Fruit fly (Drosophila melanogaster) whole organism, pupa: Measurements from ENCODE around the gene CG33777.
A peak's percentile ranks its signal among the peaks of the same experiment; 100 is the strongest.

Experiments used
- CG10348 ChIP-seq: fragments of 200-800 bp; sonication (Bioruptor generic); IDR thresholded peaks from 2 replicates; pipeline ENCODE4 v1.3.6; 2022; ENCODE audit warnings: missing biosample characterization, missing genetic modification characterization
- CG12605 ChIP-seq: fragments of 200-800 bp; sonication (Bioruptor generic); IDR thresholded peaks from 2 replicates; pipeline ENCODE4 v1.3.6; 2022; ENCODE audit warnings: missing biosample characterization, missing genetic modification characterization
- CG13204 ChIP-seq: fragments of 200-800 bp; sonication (Bioruptor generic); optimal IDR thresholded peaks from 2 replicates; lab custom pipeline; 2018; ENCODE audit warnings: missing biosample characterization, mild to moderate bottlenecking, missing genetic modification characterization, moderate library complexity
- CG14655 ChIP-seq: fragments of 200-800 bp; sonication (Bioruptor generic); optimal IDR thresholded peaks from 3 replicates; lab custom pipeline; 2017; ENCODE audit warnings: mild to moderate bottlenecking, missing biosample characterization, missing genetic modification reagents, missing genetic modification characterization
- CG15710 ChIP-seq: fragments of 200-800 bp; sonication (Bioruptor generic); optimal IDR thresholded peaks from 2 replicates; lab custom pipeline; 2018; ENCODE audit warnings: missing biosample characterization, mild to moderate bottlenecking, missing genetic modification characterization, moderate library complexity
- CG17806 ChIP-seq: fragments of 200-800 bp; sonication (Bioruptor generic); optimal IDR thresholded peaks from 2 replicates; lab custom pipeline; 2018; ENCODE audit warnings: missing biosample characterization, mild to moderate bottlenecking, missing genetic modification characterization, moderate library complexity
- CG32121 ChIP-seq: fragments of 200-800 bp; sonication (Bioruptor generic); IDR thresholded peaks from 2 replicates; pipeline ENCODE4 v1.3.6; 2022; ENCODE audit warnings: missing biosample characterization, missing genetic modification characterization
- CG34367 ChIP-seq: fragments of 200-800 bp; sonication (Bioruptor generic); optimal IDR thresholded peaks from 2 replicates; lab custom pipeline; 2018; ENCODE audit warnings: missing biosample characterization, mild to moderate bottlenecking, missing genetic modification characterization
- CG4496 ChIP-seq: fragments of 200-800 bp; sonication (Bioruptor generic); IDR thresholded peaks from 3 replicates; pipeline ENCODE4 v1.3.6; 2022; ENCODE audit warnings: missing biosample characterization, missing genetic modification characterization
- CG8159 ChIP-seq: fragments of 200-800 bp; sonication (Bioruptor generic); optimal IDR thresholded peaks from 3 replicates; lab custom pipeline; 2018; ENCODE audit warnings: missing biosample characterization, mild to moderate bottlenecking, missing genetic modification characterization, moderate library complexity
- CG8301 ChIP-seq: fragments of 200-800 bp; sonication (Bioruptor generic); optimal IDR thresholded peaks from 2 replicates; lab custom pipeline; 2018; ENCODE audit warnings: missing biosample characterization, mild to moderate bottlenecking, missing genetic modification characterization
- CG9948 ChIP-seq: fragments of 200-800 bp; sonication (Bioruptor generic); optimal IDR thresholded peaks from 2 replicates; lab custom pipeline; 2018; ENCODE audit warnings: missing biosample characterization, mild to moderate bottlenecking, missing genetic modification characterization, moderate library complexity
- D1 ChIP-seq: fragments of 200-800 bp; sonication (Bioruptor generic); optimal IDR thresholded peaks from 2 replicates; lab custom pipeline; 2018; ENCODE audit warnings: missing biosample characterization, mild to moderate bottlenecking, missing genetic modification characterization, moderate library complexity
- EcR ChIP-seq: fragments of 200-800 bp; sonication (Bioruptor generic); optimal IDR thresholded peaks from 3 replicates; lab custom pipeline; 2019; ENCODE audit warnings: missing biosample characterization, missing genetic modification characterization, mild to moderate bottlenecking, moderate library complexity, missing genetic modification reagents
- Ets98B ChIP-seq: fragments of 200-800 bp; sonication (Bioruptor generic); IDR thresholded peaks from 2 replicates; pipeline ENCODE4 v1.3.6; 2022; ENCODE audit warnings: missing biosample characterization, missing genetic modification characterization
- Pif1A ChIP-seq: fragments of 200-800 bp; sonication (Bioruptor generic); optimal IDR thresholded peaks from 3 replicates; lab custom pipeline; 2016; ENCODE audit warnings: missing biosample characterization, missing genetic modification characterization
- Pif1B ChIP-seq: fragments of 200-800 bp; sonication (Bioruptor generic); optimal IDR thresholded peaks from 3 replicates; lab custom pipeline; 2016; ENCODE audit warnings: missing biosample characterization, missing genetic modification characterization
- Snoo ChIP-seq: fragments of 200-800 bp; sonication (Bioruptor generic); optimal IDR thresholded peaks from 3 replicates; lab custom pipeline; 2017; ENCODE audit warnings: missing biosample characterization, mild to moderate bottlenecking, missing genetic modification characterization, inconsistent platforms
- fd96Ca ChIP-seq: fragments of 200-800 bp; sonication (Bioruptor generic); IDR thresholded peaks from 3 replicates; pipeline ENCODE4 v1.3.6; 2022; ENCODE audit warnings: missing biosample characterization, missing genetic modification characterization
- gl ChIP-seq: fragments of 200-800 bp; sonication (Bioruptor generic); optimal IDR thresholded peaks from 2 replicates; lab custom pipeline; 2018; ENCODE audit warnings: missing biosample characterization, mild to moderate bottlenecking, missing genetic modification characterization
- rn ChIP-seq: fragments of 200-800 bp; sonication (Bioruptor generic); IDR thresholded peaks from 2 replicates; pipeline ENCODE4 v1.3.6; 2022; ENCODE audit warnings: missing biosample characterization, missing genetic modification characterization

Gene CG33777

DNA sequence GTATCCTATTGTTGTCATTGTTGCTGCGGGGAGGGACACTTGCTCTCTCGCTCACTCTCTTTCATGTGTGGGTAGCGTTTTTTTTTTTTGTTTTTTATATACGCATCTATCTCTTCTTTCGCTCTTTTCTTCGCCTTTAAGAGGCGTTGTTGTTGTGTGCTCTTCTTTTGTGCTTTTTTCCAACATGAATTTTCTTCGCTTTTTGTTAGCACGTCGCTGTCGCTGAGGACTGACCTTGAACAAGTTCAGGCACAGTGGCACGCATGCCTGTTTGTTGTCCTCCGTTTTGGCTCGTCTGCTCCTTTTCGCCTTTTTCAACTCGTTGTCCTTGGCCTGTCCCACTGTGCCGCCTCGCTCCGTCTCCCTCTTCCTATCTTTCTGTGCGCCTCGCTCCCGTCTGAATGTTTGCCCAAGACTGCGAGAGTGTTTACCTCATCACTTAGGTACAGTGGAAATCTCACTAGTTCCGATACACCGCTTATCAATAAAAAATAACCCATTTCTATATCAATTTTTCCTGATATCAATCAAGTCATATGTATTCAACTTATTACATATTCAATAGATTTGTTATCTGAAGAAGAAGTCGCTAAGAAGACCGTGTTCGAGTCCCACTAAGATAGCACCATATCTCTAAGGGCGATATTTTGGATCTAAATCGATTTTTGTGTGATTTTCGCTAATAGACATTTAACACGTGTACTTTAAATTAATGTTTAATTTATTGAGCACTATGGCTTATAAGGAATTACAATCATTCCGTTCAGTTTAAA is 11.8 kb downstream of the CG33777 start:
- peak; percentile 79 for TF ChIP-seq fd96Ca (GFP tag; lab: Robert Waterston, UW)
- TF ChIP-seq Ets98B (GFP tag; lab: Robert Waterston, UW): peak; percentile 78
- peak; percentile 90 for TF ChIP-seq CG8159 (tag; lab: Kevin White, UChicago)
- peak; percentile 99 for TF ChIP-seq EcR (GFP tag; lab: Kevin White, UChicago)
- TF ChIP-seq CG34367 (tag; lab: Kevin White, UChicago): peak; percentile 94
- TF ChIP-seq Pif1A (GFP tag; lab: Kevin White, UChicago): peak; percentile 86
- peak; percentile 89 for TF ChIP-seq CG4496 (GFP tag; lab: Robert Waterston, UW)
- TF ChIP-seq Snoo: peak; percentile 45
- peak; percentile 86 for TF ChIP-seq Pif1B (GFP tag; lab: Kevin White, UChicago)
- TF ChIP-seq CG13204 (GFP tag; lab: Kevin White, UChicago): peak; percentile 98
- peak; percentile 85 for TF ChIP-seq CG14655 (GFP tag; lab: Kevin White, UChicago)
- TF ChIP-seq CG15710 (tag; lab: Kevin White, UChicago): peak; percentile 83
- peak; percentile 87 for TF ChIP-seq D1
- TF ChIP-seq CG12605 (GFP tag; lab: Robert Waterston, UW): peak; percentile 97
- TF ChIP-seq rn (GFP tag; lab: Robert Waterston, UW): peak; percentile 79
- TF ChIP-seq CG8301 (tag; lab: Kevin White, UChicago): peak; percentile 67
- peak; percentile 99 for TF ChIP-seq gl (tag; lab: Kevin White, UChicago)
- peak; percentile 68; the same call in 1 of the 2 replicates for TF ChIP-seq CG32121 (GFP tag; lab: Robert Waterston, UW)
- TF ChIP-seq CG10348 (GFP tag; lab: Robert Waterston, UW): no peak
- peak; percentile 84 for TF ChIP-seq CG9948
- TF ChIP-seq CG17806 (tag; lab: Kevin White, UChicago): peak; percentile 91

DNA sequence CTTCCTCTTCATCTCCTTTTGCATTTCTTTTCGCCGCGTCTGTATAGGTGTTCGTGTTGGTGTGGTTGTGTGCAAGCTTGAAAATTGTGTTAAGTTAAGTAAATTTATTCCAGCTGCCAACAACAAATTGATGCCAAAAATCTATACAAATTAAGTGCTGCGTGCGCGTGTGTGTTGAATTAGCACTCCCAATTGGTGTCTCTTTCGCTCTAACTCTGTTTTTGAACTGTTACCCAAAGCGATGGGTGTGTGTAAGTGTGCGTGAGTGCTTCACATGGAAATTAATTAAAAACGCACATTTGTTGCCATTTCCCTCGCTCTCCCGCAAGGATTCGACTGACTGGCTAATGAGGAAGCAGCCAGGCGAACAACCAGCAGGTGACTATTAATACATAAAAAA is 12.5 kb downstream of the CG33777 start:
- TF ChIP-seq CG13204 (GFP tag; lab: Kevin White, UChicago): no peak
- no peak for TF ChIP-seq CG15710 (tag; lab: Kevin White, UChicago)
- TF ChIP-seq EcR (GFP tag; lab: Kevin White, UChicago): no peak
- no peak for TF ChIP-seq CG8301 (tag; lab: Kevin White, UChicago)
- TF ChIP-seq CG32121 (GFP tag; lab: Robert Waterston, UW): no peak
- no peak for TF ChIP-seq gl (tag; lab: Kevin White, UChicago)
- no peak for TF ChIP-seq CG12605 (GFP tag; lab: Robert Waterston, UW)
- no peak for TF ChIP-seq fd96Ca (GFP tag; lab: Robert Waterston, UW)
- no peak for TF ChIP-seq rn (GFP tag; lab: Robert Waterston, UW)
- TF ChIP-seq CG17806 (tag; lab: Kevin White, UChicago): no peak
- no peak for TF ChIP-seq CG4496 (GFP tag; lab: Robert Waterston, UW)
- no peak for TF ChIP-seq D1
- no peak for TF ChIP-seq Snoo
- no peak for TF ChIP-seq CG10348 (GFP tag; lab: Robert Waterston, UW)
- no peak for TF ChIP-seq CG34367 (tag; lab: Kevin White, UChicago)

DNA sequence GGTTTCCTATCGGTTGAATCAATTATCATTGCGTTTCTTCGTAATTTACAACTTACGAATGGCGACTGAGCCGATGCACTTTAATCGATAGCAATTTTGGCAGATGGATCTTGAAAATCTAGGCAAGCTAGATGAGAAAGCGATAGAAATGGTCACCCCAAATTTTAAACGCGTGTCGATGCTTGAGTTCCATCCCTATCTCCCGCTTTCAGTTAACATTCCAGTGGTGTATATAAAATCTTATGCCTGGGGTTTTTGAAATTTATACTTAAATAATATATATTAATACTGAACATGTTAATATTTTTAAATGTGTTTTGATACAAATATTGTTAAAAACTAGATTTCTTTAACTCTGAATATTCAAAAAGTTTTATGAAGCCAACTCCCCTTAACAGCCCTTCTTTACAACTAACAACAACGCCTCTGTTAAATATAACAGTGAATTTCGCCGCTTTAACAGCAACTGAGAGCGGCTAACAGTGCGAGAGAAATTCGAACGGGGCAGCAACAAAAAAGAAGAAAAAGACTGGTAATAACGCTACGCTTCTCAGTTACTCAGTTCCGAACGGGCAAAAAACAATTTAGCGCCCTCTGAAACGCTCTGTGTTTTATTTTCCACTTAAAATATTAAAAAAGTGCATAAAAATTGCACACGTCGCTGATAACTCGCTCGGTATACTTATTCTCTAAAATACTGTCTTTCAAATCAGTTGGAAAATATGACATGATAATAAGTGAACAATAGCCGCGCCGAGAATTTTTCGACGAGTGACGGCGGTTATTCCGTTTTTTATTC is 13.3 kb downstream of the CG33777 start, which contains the start of gene CG11357:
CG11357 (plus strand) TSS at position 479 of the 799 bp plus-strand sequence.
- TF ChIP-seq CG10348 (GFP tag; lab: Robert Waterston, UW) (peak; percentile 92), CG32121 (GFP tag; lab: Robert Waterston, UW) (peak; percentile 99), CG34367 (tag; lab: Kevin White, UChicago) (peak; percentile 99), CG8301 (tag; lab: Kevin White, UChicago) (peak; percentile 97), fd96Ca (GFP tag; lab: Robert Waterston, UW) (peak; percentile 97), D1 (peak; percentile 97), EcR (GFP tag; lab: Kevin White, UChicago) (peak; percentile 66), CG17806 (tag; lab: Kevin White, UChicago) (peak; percentile 99), CG15710 (tag; lab: Kevin White, UChicago) (peak; percentile 99), gl (tag; lab: Kevin White, UChicago) (peak; percentile 90), CG9948 (peak; percentile 99), CG13204 (GFP tag; lab: Kevin White, UChicago) (peak; percentile 96), rn (GFP tag; lab: Robert Waterston, UW) (peak; percentile 96), CG12605 (GFP tag; lab: Robert Waterston, UW) (peak; percentile 98), Pif1B (GFP tag; lab: Kevin White, UChicago) (peak; percentile 98), Pif1A (GFP tag; lab: Kevin White, UChicago) (peak; percentile 96), Snoo (peak; percentile 99), Ets98B (GFP tag; lab: Robert Waterston, UW) (peak; percentile 99), CG14655 (GFP tag; lab: Kevin White, UChicago) (peak; percentile 98), CG4496 (GFP tag; lab: Robert Waterston, UW) (peak; percentile 99), CG8159 (tag; lab: Kevin White, UChicago) (peak; percentile 99)

DNA sequence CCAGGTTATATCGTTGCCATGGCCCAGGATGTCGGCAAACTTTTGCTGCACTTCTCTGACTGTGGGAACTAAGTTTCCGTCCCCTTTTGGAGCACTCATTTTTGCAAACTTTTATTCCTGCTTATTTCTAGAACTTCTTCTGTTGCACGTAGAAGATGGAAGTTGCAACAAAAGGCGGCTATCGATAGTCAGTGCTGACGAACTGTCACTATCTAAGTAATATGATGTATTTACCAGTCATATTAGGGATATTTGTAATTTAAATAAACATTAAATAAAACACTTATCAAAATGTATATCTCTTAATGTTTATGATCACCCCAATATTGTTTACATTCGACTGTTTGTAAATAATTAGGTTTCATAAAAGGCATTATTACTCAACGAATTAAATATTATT is 14.0 kb downstream of the CG33777 start, which contains the start of gene CG32243:
CG32243 (minus strand) TSS at position 175 of the 400 bp plus-strand sequence.
- no peak for TF ChIP-seq CG9948
- TF ChIP-seq CG17806 (tag; lab: Kevin White, UChicago): no peak
